Worm (Caenorhabditis elegans): Measurements from ENCODE around the gene sra-12.
"Not testable (repeated sequence)": the region's sequence is repeated elsewhere in the genome, so short reads cannot be mapped to it uniquely, and the experiment has no call there.

The sra-12 gene

DNA sequence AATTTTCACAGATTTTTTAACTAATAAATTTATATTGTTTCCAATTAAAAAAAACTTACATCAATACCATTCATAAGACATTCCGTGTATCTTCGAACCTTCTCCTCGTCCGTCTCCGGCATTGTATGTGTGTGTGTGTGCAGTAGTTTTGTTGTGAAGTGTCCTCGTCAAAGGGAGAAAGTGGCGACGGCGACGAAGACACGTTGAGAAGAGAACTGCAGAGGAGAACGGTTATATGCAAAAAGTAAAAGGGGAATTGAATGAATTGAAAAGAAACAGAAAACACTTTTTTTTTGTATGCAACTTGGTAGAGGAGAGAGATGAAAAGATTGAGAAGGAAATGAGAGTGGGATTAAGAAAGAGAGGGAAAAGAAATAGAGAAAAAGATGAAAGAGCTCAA, 41.2 kb upstream of the sra-12 start:
- peak; percentile 6 for TF ChIP-seq ref-2 (tag; optimal IDR thresholded peaks at IDR 0.05)
- no peak for TF ChIP-seq ets-4 (tag; optimal IDR thresholded peaks at IDR 0.05)
- TF ChIP-seq unc-86 (tag; optimal IDR thresholded peaks at IDR 0.05), result no peak

DNA sequence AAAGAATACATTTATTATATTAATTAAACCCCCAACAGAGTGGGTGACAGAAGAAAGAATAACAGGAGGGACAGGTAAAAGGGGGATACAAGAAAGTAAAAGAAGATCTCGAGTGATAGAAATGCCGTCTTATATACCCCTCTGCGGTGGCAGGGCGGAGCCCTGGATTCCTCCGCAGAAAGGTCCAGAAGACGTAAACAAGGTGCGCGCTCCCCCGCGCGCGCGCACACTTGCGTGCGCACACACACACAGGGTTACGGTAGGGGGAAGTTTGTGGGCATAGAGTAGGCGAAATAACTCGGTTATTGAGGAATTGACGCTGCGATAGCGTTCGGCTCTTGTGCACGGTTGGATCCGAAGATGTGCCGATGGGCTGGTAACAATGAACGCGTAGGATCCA, 37.6 kb upstream of the sra-12 start, which contains the start of gene R03D7.15:
R03D7.15 (plus strand) TSS at position 299 of the 400 bp plus-strand sequence.
- not testable (repeated sequence) for TF ChIP-seq pax-1 (tag; optimal IDR thresholded peaks at IDR 0.05); hlh-13 (GFP tag; optimal IDR thresholded peaks at IDR 0.05); nfya-1 (tag; optimal IDR thresholded peaks at IDR 0.05)

DNA sequence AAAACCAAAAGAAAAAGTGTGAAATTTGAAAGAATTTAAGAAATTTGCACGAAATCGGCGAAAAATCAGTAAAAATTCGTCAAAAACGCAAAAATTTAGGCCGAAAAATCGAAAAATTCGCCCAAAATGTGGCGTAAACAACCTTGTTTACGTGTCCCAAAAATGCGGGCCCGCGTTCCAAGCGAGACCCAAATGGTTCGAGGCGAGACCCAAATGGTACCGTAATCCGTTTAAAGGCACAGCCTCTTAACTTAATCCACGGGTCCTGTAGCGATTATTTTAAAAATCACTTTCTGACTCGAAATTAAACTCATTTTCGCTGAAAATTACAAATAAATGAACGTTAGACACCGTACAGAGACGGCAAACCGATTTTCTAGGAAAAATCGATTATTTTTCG, 31.1 kb upstream of the sra-12 start:
- TF ChIP-seq ceh-45 (GFP tag; IDR thresholded peaks at IDR 0.05) (no peak), lin-11 (tag; optimal IDR thresholded peaks at IDR 0.05) (no peak)

DNA sequence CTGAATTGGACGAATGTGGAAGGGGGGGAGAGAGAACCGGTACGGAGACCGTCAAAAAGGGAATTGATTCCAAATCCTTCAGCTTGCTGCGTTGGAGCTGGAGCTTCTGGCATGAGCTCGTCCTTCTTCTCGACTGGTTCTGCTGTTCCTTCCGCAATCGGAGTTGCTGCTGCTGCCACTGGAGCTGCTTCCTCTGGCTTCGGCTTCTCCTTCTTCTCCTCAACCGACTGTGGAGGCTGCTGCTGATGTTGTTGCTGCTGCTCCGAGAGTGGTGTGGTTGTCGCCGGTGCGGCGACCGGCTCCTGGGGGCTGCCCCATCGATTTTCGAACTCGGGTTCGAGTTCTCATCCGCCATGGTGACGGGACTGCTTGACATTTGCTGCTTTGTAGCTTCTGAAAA, 30.5 kb upstream of the sra-12 start, which contains the start of gene R03D7.2:
R03D7.2 (minus strand) TSS at position 399 of the 400 bp plus-strand sequence.
- no peak for TF ChIP-seq ets-4 (tag; optimal IDR thresholded peaks at IDR 0.05)
- TF ChIP-seq ceh-19 (GFP tag; optimal IDR thresholded peaks at IDR 0.05), result no peak
- no peak for TF ChIP-seq hlh-30 (tag; optimal IDR thresholded peaks at IDR 0.05; ENCODE audit: insufficient read depth)
- TF ChIP-seq eyg-1 (tag; optimal IDR thresholded peaks at IDR 0.05), result no peak
- TF ChIP-seq ama-1 (optimal IDR thresholded peaks at IDR 0.05), result no peak
- no peak for TF ChIP-seq K09A11.1 (tag; optimal IDR thresholded peaks at IDR 0.05; ENCODE audit: insufficient read depth)
- no peak for TF ChIP-seq gmeb-2 (tag; optimal IDR thresholded peaks at IDR 0.05)
- no peak for TF ChIP-seq elt-2 (tag; optimal IDR thresholded peaks at IDR 0.05)
- TF ChIP-seq unc-3 (GFP tag; conservative IDR thresholded peaks at IDR 0.05), result no peak
- no peak for TF ChIP-seq unc-3 (tag; optimal IDR thresholded peaks at IDR 0.05)
- no peak for TF ChIP-seq tbx-7 (tag; optimal IDR thresholded peaks at IDR 0.05)
- TF ChIP-seq Y22D7AL.16 (tag; optimal IDR thresholded peaks at IDR 0.05), result no peak

DNA sequence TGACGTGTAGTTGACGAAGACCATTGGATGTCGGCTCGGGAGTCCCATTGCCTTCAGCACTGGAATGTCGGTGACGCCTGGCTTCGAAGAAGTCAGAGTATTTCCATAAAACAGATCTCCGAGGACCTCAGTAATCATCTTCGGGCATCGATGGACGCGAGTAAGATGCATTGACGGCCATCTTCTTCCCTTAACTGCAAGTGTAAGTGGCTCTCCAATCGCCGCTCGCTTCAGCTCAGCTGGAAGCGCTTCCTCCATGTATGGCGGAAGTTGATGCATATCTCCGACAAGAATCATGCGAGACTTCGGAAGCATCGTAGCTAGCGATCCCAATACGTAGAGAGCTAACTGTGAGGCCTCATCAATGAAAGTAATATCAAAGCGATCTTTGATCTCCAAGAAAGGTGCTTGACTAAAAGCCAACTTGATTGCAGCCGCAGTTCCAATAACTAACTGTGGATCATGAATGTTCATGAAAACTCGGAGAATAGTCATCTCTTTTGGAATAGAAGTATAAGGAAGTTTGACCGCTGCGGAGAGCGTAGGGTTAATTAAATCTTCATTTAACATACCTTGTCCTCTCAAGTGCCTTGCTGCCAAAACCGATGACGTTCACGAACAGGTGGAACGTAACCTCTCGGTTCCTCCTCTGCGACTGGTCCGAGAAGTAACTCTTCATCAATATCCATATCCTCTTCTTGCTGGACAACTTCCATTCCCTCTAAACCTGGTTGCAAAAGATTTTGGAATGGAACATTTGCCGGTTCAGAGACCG, 29.9 kb upstream of the sra-12 start:
- TF ChIP-seq unc-55 (GFP tag; optimal IDR thresholded peaks at IDR 0.05) (no peak), che-1 (tag; optimal IDR thresholded peaks at IDR 0.05) (no peak), ceh-48 (tag; optimal IDR thresholded peaks at IDR 0.05) (no peak), K09A11.1 (tag; optimal IDR thresholded peaks at IDR 0.05; ENCODE audit: insufficient read depth) (no peak), F13H6.1 (tag; optimal IDR thresholded peaks at IDR 0.05) (no peak), rnt-1 (tag; optimal IDR thresholded peaks at IDR 0.05) (no peak), ceh-18 (tag; optimal IDR thresholded peaks at IDR 0.05) (no peak), hlh-8 (tag; optimal IDR thresholded peaks at IDR 0.05) (no peak)

DNA sequence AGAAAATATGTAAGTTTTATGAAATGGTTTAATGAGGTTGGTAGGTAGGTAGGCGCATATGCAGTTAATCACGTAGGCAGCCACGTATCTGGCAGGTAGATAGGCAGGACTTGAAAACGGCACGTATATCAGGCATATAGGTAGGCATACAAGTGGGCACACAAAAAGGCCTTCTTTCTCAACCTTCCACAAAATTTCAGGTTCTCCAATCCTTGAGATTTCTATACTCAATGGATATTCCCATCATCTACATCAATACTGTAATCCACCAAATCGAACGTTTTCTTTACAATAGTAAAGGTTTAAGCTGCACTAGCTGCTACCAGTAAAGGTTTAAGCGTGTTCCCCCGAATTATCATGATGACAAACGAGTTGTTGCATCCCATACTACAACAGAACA, 28.0 kb upstream of the sra-12 start:
- TF ChIP-seq madf-2 (tag; optimal IDR thresholded peaks at IDR 0.05) (no peak), C38D4.7 (GFP tag; optimal IDR thresholded peaks at IDR 0.05) (no peak), unc-3 (GFP tag; conservative IDR thresholded peaks at IDR 0.05) (no peak), unc-3 (tag; optimal IDR thresholded peaks at IDR 0.05) (no peak), sox-2 (GFP tag; IDR thresholded peaks at IDR 0.05) (no peak), ceh-9 (tag; optimal IDR thresholded peaks at IDR 0.05) (no peak), fkh-10 (GFP tag; optimal IDR thresholded peaks at IDR 0.05) (no peak), ceh-24 (tag; optimal IDR thresholded peaks at IDR 0.05) (no peak), tbx-2 (tag; optimal IDR thresholded peaks at IDR 0.05) (no peak), eyg-1 (tag; optimal IDR thresholded peaks at IDR 0.05) (no peak), rnt-1 (tag; optimal IDR thresholded peaks at IDR 0.05) (no peak), lin-11 (tag; optimal IDR thresholded peaks at IDR 0.05) (no peak), ceh-22 (tag; optimal IDR thresholded peaks at IDR 0.05) (no peak), hlh-15 (tag; optimal IDR thresholded peaks at IDR 0.05) (no peak), ceh-45 (GFP tag; IDR thresholded peaks at IDR 0.05) (no peak), ceh-14 (tag; optimal IDR thresholded peaks at IDR 0.05) (no peak)

Measured in whole organism, late embryonic.